Worm (Caenorhabditis elegans) whole organism, mixed stage, embryonic: ENCODE data around the gene nlp-71.

Source experiments
- M03D4.4 ChIP-seq: sonication (generic microtip); optimal IDR thresholded peaks from 2 replicates; lab custom pipeline; 2017; ENCODE audit warnings: mild to moderate bottlenecking, missing genetic modification characterization, missing compliant biosample characterization
- bed-3 ChIP-seq: fragments of 200-800 bp; sonication (Bioruptor generic); optimal IDR thresholded peaks from 3 replicates; lab custom pipeline; 2018; ENCODE audit warnings: mild to moderate bottlenecking, missing genetic modification characterization, moderate library complexity, missing compliant biosample characterization
- blmp-1 ChIP-seq: fragments of 150-350 bp; optimal IDR thresholded peaks from 2 replicates; lab custom pipeline; 2014; ENCODE audit warnings: missing biosample characterization, missing genetic modification characterization
- ceh-39 ChIP-seq: fragments of 150-350 bp; optimal IDR thresholded peaks from 2 replicates; lab custom pipeline; 2014; ENCODE audit warnings: missing biosample characterization, missing genetic modification characterization
- ceh-43 ChIP-seq: fragments of 200-800 bp; sonication (Bioruptor generic); optimal IDR thresholded peaks from 2 replicates; lab custom pipeline; 2018; ENCODE audit warnings: mild to moderate bottlenecking, missing genetic modification characterization, moderate library complexity, missing compliant biosample characterization
- ceh-83 ChIP-seq: fragments of 200-800 bp; sonication (Bioruptor generic); optimal IDR thresholded peaks from 2 replicates; lab custom pipeline; 2018; ENCODE audit warnings: mild to moderate bottlenecking, missing genetic modification characterization, missing compliant biosample characterization
- ces-1 ChIP-seq: fragments of 150-350 bp; optimal IDR thresholded peaks from 2 replicates; lab custom pipeline; 2014; ENCODE audit warnings: missing biosample characterization, missing genetic modification reagents, missing genetic modification characterization
- cnd-1 ChIP-seq: fragments of 200-800 bp; sonication (Bioruptor generic); optimal IDR thresholded peaks from 2 replicates; lab custom pipeline; 2018; ENCODE audit warnings: mild to moderate bottlenecking, missing genetic modification characterization, missing compliant biosample characterization
- drap-1 ChIP-seq: fragments of 200-800 bp; sonication (Bioruptor generic); optimal IDR thresholded peaks from 3 replicates; lab custom pipeline; 2018; ENCODE audit warnings: mild to moderate bottlenecking, missing genetic modification characterization, missing compliant biosample characterization
- elt-1 ChIP-seq: sonication (generic microtip); optimal IDR thresholded peaks from 2 replicates; lab custom pipeline; 2017; ENCODE audit warnings: missing genetic modification characterization, mild to moderate bottlenecking, missing compliant biosample characterization, antibody characterized with exemption, moderate library complexity, borderline replicate concordance; ENCODE audit not compliant: insufficient read depth
- elt-3 ChIP-seq: fragments of 150-350 bp; optimal IDR thresholded peaks from 2 replicates; lab custom pipeline; 2014; ENCODE audit warnings: missing biosample characterization, missing genetic modification characterization
- flh-1 ChIP-seq: fragments of 200-800 bp; sonication (Bioruptor generic); optimal IDR thresholded peaks from 2 replicates; lab custom pipeline; 2018; ENCODE audit warnings: mild to moderate bottlenecking, missing genetic modification characterization, moderate library complexity, missing compliant biosample characterization
- ham-2 ChIP-seq: fragments of 200-800 bp; sonication (Bioruptor generic); optimal IDR thresholded peaks from 2 replicates; lab custom pipeline; 2018; ENCODE audit warnings: mild to moderate bottlenecking, missing genetic modification characterization, missing compliant biosample characterization
- hlh-1 ChIP-seq: fragments of 150-350 bp; optimal IDR thresholded peaks from 2 replicates; lab custom pipeline; 2014; ENCODE audit warnings: missing biosample characterization, missing genetic modification reagents, missing genetic modification characterization
- lin-13 ChIP-seq: fragments of 150-350 bp; optimal IDR thresholded peaks from 2 replicates; lab custom pipeline; 2014; ENCODE audit warnings: missing biosample characterization, missing genetic modification characterization
- lin-32 ChIP-seq: fragments of 200-800 bp; sonication (Bioruptor generic); optimal IDR thresholded peaks from 2 replicates; lab custom pipeline; 2018; ENCODE audit warnings: mild to moderate bottlenecking, missing genetic modification characterization, missing compliant biosample characterization
- lsy-2 ChIP-seq: fragments of 150-350 bp; optimal IDR thresholded peaks from 2 replicates; lab custom pipeline; 2014; ENCODE audit warnings: missing biosample characterization, missing genetic modification characterization
- mab-5 ChIP-seq: fragments of 150-350 bp; optimal IDR thresholded peaks from 2 replicates; lab custom pipeline; 2014; ENCODE audit warnings: missing biosample characterization, missing genetic modification characterization
- mep-1 ChIP-seq: fragments of 150-350 bp; optimal IDR thresholded peaks from 2 replicates; lab custom pipeline; 2017; ENCODE audit warnings: missing biosample characterization, missing genetic modification reagents, missing genetic modification characterization, inconsistent platforms
- mls-2 ChIP-seq: sonication (generic microtip); optimal IDR thresholded peaks from 2 replicates; lab custom pipeline; 2016; ENCODE audit warnings: mild to moderate bottlenecking, missing genetic modification characterization, moderate library complexity, missing compliant biosample characterization
- nhr-12 ChIP-seq: fragments of 150-350 bp; optimal IDR thresholded peaks from 2 replicates; lab custom pipeline; 2014; ENCODE audit warnings: missing biosample characterization, missing genetic modification characterization
- nhr-2 ChIP-seq: fragments of 150-350 bp; optimal IDR thresholded peaks from 2 replicates; lab custom pipeline; 2014; ENCODE audit warnings: missing biosample characterization, missing genetic modification characterization
- nhr-237 ChIP-seq: fragments of 150-350 bp; optimal IDR thresholded peaks from 2 replicates; lab custom pipeline; 2014; ENCODE audit warnings: missing biosample characterization, missing genetic modification characterization
- nhr-28 ChIP-seq: fragments of 150-350 bp; optimal IDR thresholded peaks from 2 replicates; lab custom pipeline; 2014; ENCODE audit warnings: missing biosample characterization, missing genetic modification characterization
- nhr-76 ChIP-seq: sonication (generic microtip); optimal IDR thresholded peaks from 2 replicates; lab custom pipeline; 2017; ENCODE audit warnings: missing biosample characterization, missing genetic modification characterization
- pha-4 ChIP-seq: fragments of 150-350 bp; optimal IDR thresholded peaks from 2 replicates; lab custom pipeline; 2018; ENCODE audit warnings: missing biosample characterization, missing genetic modification reagents, missing genetic modification characterization
- sem-2 ChIP-seq: fragments of 200-800 bp; sonication (Bioruptor generic); optimal IDR thresholded peaks from 2 replicates; lab custom pipeline; 2018; ENCODE audit warnings: mild to moderate bottlenecking, missing genetic modification characterization, missing compliant biosample characterization
- snpc-4 ChIP-seq: fragments of 150-350 bp; optimal IDR thresholded peaks from 2 replicates; lab custom pipeline; 2014; ENCODE audit warnings: missing biosample characterization, missing genetic modification characterization
- sptf-1 ChIP-seq: sonication (generic microtip); optimal IDR thresholded peaks from 2 replicates; lab custom pipeline; 2017; ENCODE audit warnings: mild to moderate bottlenecking, missing genetic modification characterization, moderate library complexity, missing compliant biosample characterization
- tbx-8 ChIP-seq: fragments of 200-800 bp; sonication (Bioruptor generic); optimal IDR thresholded peaks from 2 replicates; lab custom pipeline; 2018; ENCODE audit warnings: mild to moderate bottlenecking, missing genetic modification characterization, moderate library complexity, missing compliant biosample characterization
- unc-120 ChIP-seq: sonication (generic microtip); optimal IDR thresholded peaks from 2 replicates; lab custom pipeline; 2017; ENCODE audit warnings: missing genetic modification characterization, missing compliant biosample characterization; ENCODE audit not compliant: poor library complexity, severe bottlenecking
- unc-39 ChIP-seq: fragments of 150-350 bp; optimal IDR thresholded peaks from 2 replicates; lab custom pipeline; 2014; ENCODE audit warnings: missing biosample characterization, missing genetic modification characterization
- unc-62 ChIP-seq: fragments of 150-350 bp; optimal IDR thresholded peaks from 2 replicates; lab custom pipeline; 2014; ENCODE audit warnings: missing biosample characterization, missing genetic modification reagents, missing genetic modification characterization
- zip-8 ChIP-seq: fragments of 150-350 bp; optimal IDR thresholded peaks from 2 replicates; lab custom pipeline; 2014; ENCODE audit warnings: missing biosample characterization, missing genetic modification characterization
- ztf-11 ChIP-seq: fragments of 150-350 bp; optimal IDR thresholded peaks from 2 replicates; lab custom pipeline; 2014; ENCODE audit warnings: missing biosample characterization, missing genetic modification characterization

Gene nlp-71

DNA sequence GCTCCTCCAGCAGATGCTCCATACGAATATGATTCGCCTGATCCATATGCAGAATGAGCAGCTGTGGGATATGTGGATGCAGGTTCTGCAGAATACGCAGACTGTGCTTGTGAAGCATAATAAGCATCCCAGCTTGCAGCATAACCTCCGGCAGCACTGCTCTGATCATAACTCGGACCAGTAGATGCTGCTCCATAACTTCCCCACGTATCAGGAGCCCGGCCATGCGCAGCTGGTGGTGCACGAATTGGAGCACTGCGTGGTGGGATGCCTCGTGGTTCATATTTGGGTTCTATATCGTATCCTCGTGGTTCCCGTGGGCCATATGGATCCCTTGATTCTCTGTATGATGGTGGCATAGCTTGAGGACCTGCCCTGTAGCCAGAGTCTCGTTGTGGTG is 39.7 kb downstream of the nlp-71 start:
- no peak for TF ChIP-seq unc-62 (GFP tag; lab: Kevin White, UChicago)
- no peak for TF ChIP-seq pha-4 (tag; lab: Kevin White, UChicago)
- no peak for TF ChIP-seq nhr-12 (tag; lab: Kevin White, UChicago)
- TF ChIP-seq sem-2 (GFP tag; lab: Kevin White, UChicago) = no peak
- TF ChIP-seq ham-2 = no peak
- TF ChIP-seq nhr-237 (tag; lab: Kevin White, UChicago) = no peak
- TF ChIP-seq lsy-2 = no peak
- TF ChIP-seq nhr-2 = no peak
- TF ChIP-seq ceh-39 (tag; lab: Kevin White, UChicago) = no peak
- TF ChIP-seq cnd-1 (tag; lab: Kevin White, UChicago) = no peak
- no peak for TF ChIP-seq snpc-4 (tag; lab: Kevin White, UChicago)

DNA sequence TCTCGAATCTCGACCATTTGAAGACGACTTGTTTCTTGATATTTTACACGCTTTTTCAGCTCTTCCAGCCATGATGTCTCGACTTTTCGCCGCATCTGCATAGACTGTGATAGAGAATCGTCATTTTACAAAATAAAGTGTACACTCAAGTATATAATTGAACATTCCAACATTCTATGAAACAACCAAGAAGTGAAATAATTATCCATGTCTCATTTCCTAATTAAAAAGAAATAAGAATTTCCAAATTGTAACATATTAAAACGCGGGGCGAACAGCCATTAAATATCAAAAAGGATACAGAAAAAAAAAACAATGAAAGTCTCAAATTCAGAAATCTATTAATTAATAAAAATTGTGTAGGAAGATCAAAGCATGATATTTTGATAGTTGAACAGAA is 40.4 kb downstream of the nlp-71 start, which contains the start of gene smg-3:
Gene smg-3 (minus strand): TSS at position 101 of the 400 bp plus-strand sequence.
- TF ChIP-seq unc-120 (tag; lab: Kevin White, UChicago) = no peak
- no peak for TF ChIP-seq nhr-28 (tag; lab: Kevin White, UChicago)
- TF ChIP-seq ceh-39 (tag; lab: Kevin White, UChicago) = no peak
- no peak for TF ChIP-seq bed-3 (GFP tag; lab: Kevin White, UChicago)
- TF ChIP-seq hlh-1 = no peak
- TF ChIP-seq ham-2 = no peak
- no peak for TF ChIP-seq ceh-43 (GFP tag; lab: Kevin White, UChicago)
- TF ChIP-seq flh-1 (GFP tag; lab: Kevin White, UChicago) = no peak
- TF ChIP-seq ztf-11 (tag; lab: Kevin White, UChicago) = no peak
- no peak for TF ChIP-seq mab-5 (tag; lab: Kevin White, UChicago)
- TF ChIP-seq lsy-2 = no peak
- no peak for TF ChIP-seq nhr-76 (tag; lab: Kevin White, UChicago)
- TF ChIP-seq elt-1 (tag; lab: Kevin White, UChicago) = no peak
- no peak for TF ChIP-seq M03D4.4 (tag; lab: Kevin White, UChicago)
- no peak for TF ChIP-seq nhr-237 (tag; lab: Kevin White, UChicago)
- TF ChIP-seq unc-39 (tag; lab: Kevin White, UChicago) = no peak
- no peak for TF ChIP-seq drap-1 (GFP tag; lab: Kevin White, UChicago)
- TF ChIP-seq lin-13 (tag; lab: Kevin White, UChicago) = no peak

DNA sequence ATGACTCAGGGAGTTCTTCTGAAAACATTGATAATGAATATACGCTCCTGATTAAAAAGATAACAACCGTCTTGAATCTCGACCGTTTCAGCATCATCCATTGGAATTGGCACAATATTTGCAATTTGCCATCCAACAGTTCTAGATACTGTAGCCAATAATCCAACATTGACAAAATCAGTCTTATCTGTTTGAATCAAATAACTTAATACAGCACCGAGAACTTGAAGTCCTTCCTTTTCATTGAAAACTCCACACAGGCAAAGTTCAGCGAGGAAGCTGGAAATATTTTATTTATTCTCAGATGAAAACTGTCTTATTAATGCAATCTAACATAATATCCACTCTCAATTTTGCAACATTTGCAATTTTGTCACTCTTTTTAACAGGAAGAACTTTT is 41.1 kb downstream of the nlp-71 start:
- no peak for TF ChIP-seq tbx-8 (GFP tag; lab: Kevin White, UChicago)
- TF ChIP-seq ceh-83 (GFP tag; lab: Kevin White, UChicago) = no peak
- no peak for TF ChIP-seq nhr-2
- TF ChIP-seq ztf-11 (tag; lab: Kevin White, UChicago) = no peak
- TF ChIP-seq unc-120 (tag; lab: Kevin White, UChicago) = no peak
- TF ChIP-seq mls-2 (tag; lab: Kevin White, UChicago) = no peak
- no peak for TF ChIP-seq unc-39 (tag; lab: Kevin White, UChicago)
- TF ChIP-seq lin-32 = no peak
- TF ChIP-seq blmp-1 (tag; lab: Kevin White, UChicago) = no peak
- no peak for TF ChIP-seq bed-3 (GFP tag; lab: Kevin White, UChicago)
- no peak for TF ChIP-seq nhr-12 (tag; lab: Kevin White, UChicago)
- no peak for TF ChIP-seq nhr-76 (tag; lab: Kevin White, UChicago)
- TF ChIP-seq zip-8 = no peak
- TF ChIP-seq ceh-43 (GFP tag; lab: Kevin White, UChicago) = no peak
- no peak for TF ChIP-seq snpc-4 (tag; lab: Kevin White, UChicago)
- no peak for TF ChIP-seq drap-1 (GFP tag; lab: Kevin White, UChicago)
- TF ChIP-seq nhr-28 (tag; lab: Kevin White, UChicago) = no peak

ce11 chrIV:6369489-6369888 is 43.9 kb downstream of the nlp-71 start:
- TF ChIP-seq lsy-2 = no peak
- TF ChIP-seq ces-1 = no peak
- TF ChIP-seq lin-13 (tag; lab: Kevin White, UChicago) = no peak
- no peak for TF ChIP-seq drap-1 (GFP tag; lab: Kevin White, UChicago)
- no peak for TF ChIP-seq mep-1 (tag; lab: Kevin White, UChicago)
- no peak for TF ChIP-seq nhr-12 (tag; lab: Kevin White, UChicago)
- no peak for TF ChIP-seq elt-3 (tag; lab: Kevin White, UChicago)
- TF ChIP-seq flh-1 (GFP tag; lab: Kevin White, UChicago) = no peak
- TF ChIP-seq ztf-11 (tag; lab: Kevin White, UChicago) = no peak
- no peak for TF ChIP-seq bed-3 (GFP tag; lab: Kevin White, UChicago)
- no peak for TF ChIP-seq blmp-1 (tag; lab: Kevin White, UChicago)
- no peak for TF ChIP-seq lin-32
- no peak for TF ChIP-seq snpc-4 (tag; lab: Kevin White, UChicago)
- TF ChIP-seq ham-2 = no peak
- TF ChIP-seq tbx-8 (GFP tag; lab: Kevin White, UChicago) = no peak
- no peak for TF ChIP-seq cnd-1 (tag; lab: Kevin White, UChicago)
- no peak for TF ChIP-seq pha-4 (tag; lab: Kevin White, UChicago)
- no peak for TF ChIP-seq nhr-76 (tag; lab: Kevin White, UChicago)
- no peak for TF ChIP-seq nhr-237 (tag; lab: Kevin White, UChicago)
- TF ChIP-seq sptf-1 (tag; lab: Kevin White, UChicago) = no peak
